Fruit fly (Drosophila melanogaster) whole organism, pupa: Measurements from ENCODE around the gene frtz.

Experiments
- CG13204 ChIP-seq: fragments of 200-800 bp; sonication (Bioruptor generic); optimal IDR thresholded peaks from 2 replicates; lab custom pipeline; 2018; ENCODE audit warnings: missing biosample characterization, mild to moderate bottlenecking, missing genetic modification characterization, moderate library complexity
- CG32121 ChIP-seq: fragments of 200-800 bp; sonication (Bioruptor generic); IDR thresholded peaks from 2 replicates; pipeline ENCODE4 v1.3.6; 2022; ENCODE audit warnings: missing biosample characterization, missing genetic modification characterization
- CG4496 ChIP-seq: fragments of 200-800 bp; sonication (Bioruptor generic); IDR thresholded peaks from 3 replicates; pipeline ENCODE4 v1.3.6; 2022; ENCODE audit warnings: missing biosample characterization, missing genetic modification characterization
- CG8301 ChIP-seq: fragments of 200-800 bp; sonication (Bioruptor generic); optimal IDR thresholded peaks from 2 replicates; lab custom pipeline; 2018; ENCODE audit warnings: missing biosample characterization, mild to moderate bottlenecking, missing genetic modification characterization
- CG9948 ChIP-seq: fragments of 200-800 bp; sonication (Bioruptor generic); optimal IDR thresholded peaks from 2 replicates; lab custom pipeline; 2018; ENCODE audit warnings: missing biosample characterization, mild to moderate bottlenecking, missing genetic modification characterization, moderate library complexity
- D1 ChIP-seq: fragments of 200-800 bp; sonication (Bioruptor generic); optimal IDR thresholded peaks from 2 replicates; lab custom pipeline; 2018; ENCODE audit warnings: missing biosample characterization, mild to moderate bottlenecking, missing genetic modification characterization, moderate library complexity
- Pif1B ChIP-seq: fragments of 200-800 bp; sonication (Bioruptor generic); optimal IDR thresholded peaks from 3 replicates; lab custom pipeline; 2016; ENCODE audit warnings: missing biosample characterization, missing genetic modification characterization
- rn ChIP-seq: fragments of 200-800 bp; sonication (Bioruptor generic); IDR thresholded peaks from 2 replicates; pipeline ENCODE4 v1.3.6; 2022; ENCODE audit warnings: missing biosample characterization, missing genetic modification characterization

DNA sequence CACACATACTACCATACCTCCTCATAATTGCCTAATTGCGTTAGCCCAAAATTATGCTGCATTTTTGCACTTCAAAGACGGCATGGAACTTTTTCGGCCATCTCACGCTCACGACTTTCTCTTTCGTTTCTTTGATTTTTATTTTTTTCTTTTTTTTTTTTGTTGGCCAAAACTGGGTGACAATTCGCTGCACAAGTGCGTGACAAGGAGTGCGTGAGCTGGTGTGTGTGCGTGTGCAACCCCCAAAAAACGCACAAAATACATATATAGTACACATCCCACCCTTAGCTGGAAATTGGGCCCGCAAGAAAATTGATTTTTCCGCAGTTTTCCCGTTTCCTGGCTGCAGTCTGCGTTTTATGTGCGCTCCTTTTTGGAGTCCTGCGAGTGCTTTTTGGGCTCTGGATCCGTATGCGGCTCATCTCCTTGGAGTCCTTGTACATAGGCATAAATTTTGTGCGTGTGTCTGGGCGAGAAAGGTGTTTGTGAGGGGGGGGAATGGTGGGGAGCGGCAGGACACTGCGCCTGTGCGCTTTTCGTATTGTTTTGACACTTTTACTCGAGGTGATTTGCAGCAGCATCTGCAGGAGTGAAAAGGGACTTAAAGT, 43.4 kb downstream of the frtz start:
- TF ChIP-seq rn (GFP tag; lab: Robert Waterston, UW) (no peak), D1 (no peak), CG4496 (GFP tag; lab: Robert Waterston, UW) (no peak), CG32121 (no peak), Pif1B (GFP tag; lab: Kevin White, UChicago) (no peak), CG8301 (tag; lab: Kevin White, UChicago) (no peak), CG13204 (GFP tag; lab: Kevin White, UChicago) (no peak), CG9948 (tag; lab: Kevin White, UChicago) (no peak)
